Worm (Caenorhabditis elegans): ENCODE data around the gene Y14H12B.1.
A peak's percentile ranks its signal among the peaks of the same experiment; 100 is the strongest.

Gene Y14H12B.1

DNA sequence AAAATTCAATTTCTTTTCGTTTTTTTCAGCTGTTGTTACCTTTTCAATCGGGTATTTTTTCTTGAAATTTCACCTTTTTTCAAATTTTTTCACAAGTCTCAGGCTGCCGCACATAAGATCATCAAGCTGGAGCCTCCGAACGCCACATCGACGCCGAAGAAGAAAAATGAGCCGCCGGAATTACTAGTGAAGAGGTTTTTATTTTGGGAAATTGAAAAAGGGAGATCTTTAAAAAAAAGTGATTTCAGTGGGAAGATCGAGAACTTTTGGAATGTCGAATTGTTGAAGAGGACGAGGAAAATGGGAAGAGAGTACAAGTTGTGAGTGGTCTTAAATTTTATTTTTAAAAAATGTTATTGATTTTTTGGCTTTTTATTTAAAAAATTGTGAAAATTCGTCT, 15.8 kb downstream of the Y14H12B.1 start, which contains the start of gene sea-2:
Gene sea-2 (plus strand): TSS at position 301 of the 400 bp plus-strand sequence.
- TF ChIP-seq ztf-22 (GFP tag; optimal IDR thresholded peaks at IDR 0.05) (no peak), D2030.7 (GFP tag; IDR thresholded peaks at IDR 0.05) (no peak), Y53G8AR.9 (GFP tag; conservative IDR thresholded peaks at IDR 0.05) (no peak), nhr-27 (tag; optimal IDR thresholded peaks at IDR 0.05) (no peak), T07F8.4 (tag; optimal IDR thresholded peaks at IDR 0.05) (no peak), ceh-40 (GFP tag; IDR thresholded peaks at IDR 0.05) (no peak), B0035.1 (tag; optimal IDR thresholded peaks at IDR 0.05) (no peak), xnd-1 (tag; optimal IDR thresholded peaks at IDR 0.05) (no peak), ztf-26 (tag; optimal IDR thresholded peaks at IDR 0.05) (no peak)

DNA sequence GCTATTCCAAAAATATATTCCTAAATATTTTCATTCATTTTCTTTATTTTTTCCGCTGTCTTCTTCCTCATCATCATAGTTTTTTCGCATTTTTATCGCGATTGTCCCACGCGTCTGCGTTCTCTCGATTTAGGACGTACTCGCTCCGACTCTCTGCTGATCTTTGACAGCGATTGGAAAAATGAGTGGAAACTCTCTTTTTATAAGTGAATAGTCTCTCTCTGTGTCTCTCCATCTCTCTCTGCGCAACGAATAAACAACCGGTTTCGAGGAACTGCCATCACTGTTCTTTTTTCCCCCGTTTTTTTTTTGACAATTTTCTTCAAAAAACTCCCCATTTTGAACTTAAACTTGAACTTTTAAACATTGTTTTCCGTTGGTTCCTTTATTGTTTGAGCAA, 17.1 kb downstream of the Y14H12B.1 start:
- peak; percentile 41 for TF ChIP-seq ceh-27 (GFP tag; optimal IDR thresholded peaks at IDR 0.05)
- peak; percentile 4 for TF ChIP-seq die-1 (tag; optimal IDR thresholded peaks at IDR 0.05)
- peak; percentile 54 for TF ChIP-seq lin-40 (tag; optimal IDR thresholded peaks at IDR 0.05)
- no peak for TF ChIP-seq pha-4 (tag; optimal IDR thresholded peaks at IDR 0.05)
- peak; percentile 12 for TF ChIP-seq F23B12.7 (tag; optimal IDR thresholded peaks at IDR 0.05; ENCODE audit: insufficient read depth)
- TF ChIP-seq sptf-2 (GFP tag; optimal IDR thresholded peaks at IDR 0.05), result no peak
- peak; percentile 10 for TF ChIP-seq ztf-26 (tag; optimal IDR thresholded peaks at IDR 0.05)
- TF ChIP-seq tbp1 (GFP tag; optimal IDR thresholded peaks at IDR 0.05), result no peak
- no peak for TF ChIP-seq ztf-3 (GFP tag; optimal IDR thresholded peaks at IDR 0.05)
- no peak for TF ChIP-seq lin-26 (GFP tag; IDR thresholded peaks at IDR 0.05)
- no peak for TF ChIP-seq madf-6 (GFP tag; IDR thresholded peaks at IDR 0.05)
- no peak for TF ChIP-seq F33H1.4 (GFP tag; IDR thresholded peaks at IDR 0.05)
- no peak for TF ChIP-seq ets-4 (GFP tag; optimal IDR thresholded peaks at IDR 0.05)
- TF ChIP-seq ccch-3 (GFP tag; optimal IDR thresholded peaks at IDR 0.05), result no peak
- no peak for TF ChIP-seq mcd-1 (GFP tag; IDR thresholded peaks at IDR 0.05)
- no peak for TF ChIP-seq cebp-1 (GFP tag; IDR thresholded peaks at IDR 0.05)
- TF ChIP-seq cebp-1 (tag; optimal IDR thresholded peaks at IDR 0.05), result no peak
- no peak for TF ChIP-seq ceh-100 (GFP tag; IDR thresholded peaks at IDR 0.05)

DNA sequence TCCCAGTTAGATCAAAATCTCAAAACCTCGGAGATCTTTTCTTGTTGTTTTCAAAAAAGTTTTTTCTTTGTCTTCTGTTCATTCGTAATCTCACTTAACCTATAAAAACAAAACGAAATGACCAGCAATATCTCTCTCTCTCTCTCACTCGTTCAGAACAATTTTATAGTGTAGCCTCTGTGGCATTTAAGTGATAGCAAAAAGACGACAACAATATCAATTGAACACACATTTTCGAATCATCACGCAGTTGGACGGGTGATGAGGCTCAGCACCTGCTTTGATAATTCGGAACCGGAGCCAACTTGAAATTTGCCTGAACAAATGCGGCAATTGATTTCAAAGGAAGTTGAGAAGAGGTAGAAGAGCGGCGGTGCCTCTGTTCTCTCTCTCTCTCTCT, 18.1 kb downstream of the Y14H12B.1 start:
- no peak for TF ChIP-seq ztf-6 (GFP tag; IDR thresholded peaks at IDR 0.05)
- 0 out of 2 replicates have a peak, but pooled peaks have one; percentile 26 for TF ChIP-seq zfh-2 (GFP tag; conservative IDR thresholded peaks at IDR 0.05)

DNA sequence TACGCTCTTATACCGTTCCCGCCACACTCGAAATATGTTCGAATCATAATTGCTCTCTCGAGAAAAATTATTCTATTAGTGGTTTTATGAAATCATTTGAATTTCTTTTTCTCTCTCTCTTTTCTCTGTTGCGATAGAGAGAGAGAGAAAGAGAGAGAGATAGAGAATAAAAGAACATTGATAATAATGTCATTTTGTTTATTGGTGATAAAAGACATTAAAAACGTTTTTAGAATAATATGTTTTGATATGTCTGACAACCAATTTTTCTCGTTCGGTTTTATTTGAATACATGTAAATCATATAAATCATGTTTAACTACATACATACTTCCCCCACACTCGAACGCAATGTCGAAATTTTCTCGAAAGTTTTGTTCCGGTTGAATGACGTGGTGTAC, 18.7 kb downstream of the Y14H12B.1 start:
- TF ChIP-seq cebp-1 (GFP tag; IDR thresholded peaks at IDR 0.05) (no peak), cebp-1 (tag; optimal IDR thresholded peaks at IDR 0.05) (peak; percentile 3), nhr-90 (tag; optimal IDR thresholded peaks at IDR 0.05) (no peak)

DNA sequence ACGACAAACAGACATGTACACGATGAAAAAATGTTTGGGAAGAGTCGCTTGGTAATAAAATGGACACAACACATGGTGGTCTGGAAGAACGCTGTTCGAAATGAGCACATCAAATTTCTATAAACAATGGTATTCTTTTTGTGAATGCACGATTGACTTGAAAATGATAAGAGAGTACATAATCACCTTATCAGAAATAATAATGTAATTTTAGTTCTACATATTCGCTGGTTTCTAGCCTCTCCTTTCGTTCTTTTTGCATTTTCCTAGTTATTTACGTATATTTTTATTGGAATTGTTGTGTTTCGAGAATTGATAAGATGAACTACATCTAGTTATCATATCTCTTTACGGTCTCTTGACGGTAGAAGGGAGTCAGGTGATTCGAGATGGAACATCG, 19.8 kb downstream of the Y14H12B.1 start:
- TF ChIP-seq zfh-2 (GFP tag; conservative IDR thresholded peaks at IDR 0.05), result no peak
- peak; percentile 46 for TF ChIP-seq nhr-80 (tag; optimal IDR thresholded peaks at IDR 0.05)
- TF ChIP-seq athp-1 (tag; optimal IDR thresholded peaks at IDR 0.05), result no peak

DNA sequence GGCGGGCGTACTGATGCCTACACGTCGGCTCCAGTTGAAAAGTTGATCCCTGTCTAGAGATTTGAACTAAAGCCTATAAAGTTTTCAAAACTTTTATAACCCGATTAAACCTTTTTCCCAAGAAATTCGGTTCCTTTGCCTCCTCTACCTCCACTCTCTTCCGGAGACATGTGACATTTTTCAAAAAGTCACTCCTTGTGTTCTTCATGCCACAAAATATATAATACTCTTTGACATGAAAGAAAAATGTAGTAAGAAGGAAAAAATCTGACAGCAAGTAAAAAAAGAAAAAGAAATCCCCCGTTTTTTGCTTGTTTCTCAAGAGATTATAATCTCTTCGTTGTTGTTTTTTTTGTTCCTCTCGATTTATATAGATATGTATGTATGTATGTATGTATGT, 20.6 kb downstream of the Y14H12B.1 start:
- TF ChIP-seq cebp-1 (GFP tag; IDR thresholded peaks at IDR 0.05) (no peak), cebp-1 (tag; optimal IDR thresholded peaks at IDR 0.05) (peak; percentile 4), ekl-4 (GFP tag; IDR thresholded peaks at IDR 0.05) (no peak)

Data from whole organism, young adult.